Worm (Caenorhabditis elegans): Measurements from ENCODE around the gene F32H5.1.

The F32H5.1 gene

ce11 chrV:13396426-13396825 lies 38.6 kb upstream of the F32H5.1 start:
- no peak for TF ChIP-seq lsy-2 (tag; optimal IDR thresholded peaks at IDR 0.05)
- no peak for TF ChIP-seq spr-3 (GFP tag; optimal IDR thresholded peaks at IDR 0.05)
- TF ChIP-seq mes-2 (tag; optimal IDR thresholded peaks at IDR 0.05; ENCODE audit: poor library complexity, severe bottlenecking), result peak; percentile 15
- TF ChIP-seq gei-8 (GFP tag; optimal IDR thresholded peaks at IDR 0.05), result peak; percentile 4
- no peak for TF ChIP-seq mxl-2 (GFP tag; conservative IDR thresholded peaks at IDR 0.05)
- TF ChIP-seq hmg-1.1 (GFP tag; IDR thresholded peaks at IDR 0.05), result peak; percentile 28
- TF ChIP-seq madf-5 (GFP tag; IDR thresholded peaks at IDR 0.05), result 0 out of 4 replicates have a peak, but pooled peaks of 1 of the 2 experiments have one; percentile 41
- TF ChIP-seq lin-38 (GFP tag; IDR thresholded peaks at IDR 0.05), result no peak
- TF ChIP-seq ces-1 (GFP tag; optimal IDR thresholded peaks at IDR 0.05), result no peak
- 0 out of 2 replicates have a peak, but pooled peaks have one; percentile 43 for TF ChIP-seq ctbp-1 (GFP tag; IDR thresholded peaks at IDR 0.05)
- no peak for TF ChIP-seq Y105C5A.15 (GFP tag; IDR thresholded peaks at IDR 0.05)
- no peak for TF ChIP-seq ztf-11 (tag; optimal IDR thresholded peaks at IDR 0.05)
- no peak for TF ChIP-seq nhr-48 (tag; optimal IDR thresholded peaks at IDR 0.05)
- TF ChIP-seq vab-7 (GFP tag; IDR thresholded peaks at IDR 0.05), result 0 out of 2 replicates have a peak, but pooled peaks have one; percentile 7

- TF ChIP-seq ceh-62 (tag; optimal IDR thresholded peaks at IDR 0.05), result no peak
- no peak for TF ChIP-seq vab-7 (GFP tag; IDR thresholded peaks at IDR 0.05)
- TF ChIP-seq egl-43 (GFP tag; IDR thresholded peaks at IDR 0.05), result peak; percentile 55; the same call in 1 of the 2 replicates
- no peak for TF ChIP-seq T26A8.4 (GFP tag; IDR thresholded peaks at IDR 0.05)
- TF ChIP-seq set-16 (GFP tag; IDR thresholded peaks at IDR 0.05), result 0 out of 2 replicates have a peak, but pooled peaks have one; percentile 16
- TF ChIP-seq nhr-28 (tag; optimal IDR thresholded peaks at IDR 0.05), result no peak
- TF ChIP-seq nhr-10 (tag; optimal IDR thresholded peaks at IDR 0.05), result no peak
- 0 out of 2 replicates have a peak, but pooled peaks have one; percentile 12 for TF ChIP-seq ceh-20 (GFP tag; IDR thresholded peaks at IDR 0.05)
- TF ChIP-seq ceh-82 (tag; optimal IDR thresholded peaks at IDR 0.05), result no peak
- TF ChIP-seq unc-62 (GFP tag; optimal IDR thresholded peaks at IDR 0.05 in 1 of 2), result peak in 1 of 2 experiments; percentile 82
- TF ChIP-seq unc-62 (tag; optimal IDR thresholded peaks at IDR 0.05), result no peak
- no peak for TF ChIP-seq egl-27 (tag; optimal IDR thresholded peaks at IDR 0.05)
- no peak for TF ChIP-seq daf-8 (GFP tag; IDR thresholded peaks at IDR 0.05)
- TF ChIP-seq ama-1 (optimal IDR thresholded peaks at IDR 0.05), result no peak
- TF ChIP-seq fkh-10 (GFP tag; optimal IDR thresholded peaks at IDR 0.05), result no peak
These were observed 37.1 kb upstream of the F32H5.1 start for ce11 chrV:13394968-13395367.

- TF ChIP-seq ceh-32 (tag; optimal IDR thresholded peaks at IDR 0.05; ENCODE audit: poor library complexity) (no peak), hmg-1.1 (GFP tag; IDR thresholded peaks at IDR 0.05) (no peak), D1046.2 (GFP tag; IDR thresholded peaks at IDR 0.05) (0 out of 2 replicates have a peak, but pooled peaks have one; percentile 9), nhr-11 (tag; optimal IDR thresholded peaks at IDR 0.05) (peak; percentile 20), tra-1 (GFP tag; IDR thresholded peaks at IDR 0.05) (no peak), nhr-6 (tag; optimal IDR thresholded peaks at IDR 0.05) (no peak), hif-1 (tag; optimal IDR thresholded peaks at IDR 0.05) (peak in 1 of 2 experiments; percentile 8), unc-130 (GFP tag; optimal IDR thresholded peaks at IDR 0.05) (no peak), ceh-82 (tag; optimal IDR thresholded peaks at IDR 0.05) (no peak), nhr-25 (tag; optimal IDR thresholded peaks at IDR 0.05; ENCODE audit: borderline replicate concordance, insufficient read depth) (no peak), lin-29 (GFP tag; IDR thresholded peaks at IDR 0.05) (no peak), mep-1 (tag; optimal IDR thresholded peaks at IDR 0.05) (peak; percentile 10), ama-1 (optimal IDR thresholded peaks at IDR 0.05) (no peak), nhr-28 (tag; optimal IDR thresholded peaks at IDR 0.05) (peak; percentile 87), ctbp-1 (GFP tag; IDR thresholded peaks at IDR 0.05) (peak; percentile 41; the same call in 1 of the 2 replicates), unc-62 (GFP tag; optimal IDR thresholded peaks at IDR 0.05 in 1 of 2) (peak in 1 of 2 experiments; percentile 85), unc-62 (tag; optimal IDR thresholded peaks at IDR 0.05) (no peak), hlh-11 (tag; optimal IDR thresholded peaks at IDR 0.05) (peak; percentile 73), egl-43 (GFP tag; IDR thresholded peaks at IDR 0.05) (0 out of 2 replicates have a peak, but pooled peaks have one; percentile 15), dmd-9 (GFP tag; IDR thresholded peaks at IDR 0.05) (no peak), dpl-1 (GFP tag; optimal IDR thresholded peaks at IDR 0.05) (no peak), gei-8 (GFP tag; optimal IDR thresholded peaks at IDR 0.05) (peak; percentile 8), rbr-2 (tag; optimal IDR thresholded peaks at IDR 0.05) (peak; percentile 18), mes-2 (tag; optimal IDR thresholded peaks at IDR 0.05; ENCODE audit: poor library complexity, severe bottlenecking) (no peak), lim-7 (GFP tag; IDR thresholded peaks at IDR 0.05) (0 out of 2 replicates have a peak, but pooled peaks have one; percentile 45), nhr-42 (GFP tag; IDR thresholded peaks at IDR 0.05) (no peak), mxl-3 (GFP tag; optimal IDR thresholded peaks at IDR 0.05) (peak; percentile 57), saeg-2 (GFP tag; IDR thresholded peaks at IDR 0.05) (no peak)
These were observed 35.5 kb upstream of the F32H5.1 start for ce11 chrV:13393333-13393803.

All from whole organism, L4 larva.